Worm (Caenorhabditis elegans) whole organism, L4/young adult: ENCODE data around the gene tsp-18.

Experiments used
- W03F9.2 ChIP-seq: fragments of 150-350 bp; optimal IDR thresholded peaks from 2 replicates; lab custom pipeline; 2014; ENCODE audit warnings: missing biosample characterization, missing genetic modification characterization
- dao-5 ChIP-seq: sonication (generic microtip); optimal IDR thresholded peaks from 2 replicates; lab custom pipeline; 2016; ENCODE audit warnings: missing genotype, missing genetic modification characterization, moderate library complexity, missing compliant biosample characterization
- him-1 ChIP-seq: sonication (generic microtip); optimal IDR thresholded peaks from 2 replicates; lab custom pipeline; 2016; ENCODE audit warnings: missing genotype, missing genetic modification reagents, missing genetic modification characterization, missing compliant biosample characterization

tsp-18 gene

ce11 chrII:5884252-5884651 is 20.1 kb upstream of the tsp-18 start, which contains the start of gene rfip-1:
TSS of gene rfip-1 (plus strand) at chrII:5884552.
- no peak for TF ChIP-seq dao-5 (tag; lab: Kevin White, UChicago)
- TF ChIP-seq W03F9.2 (tag; lab: Kevin White, UChicago): no peak
- no peak for TF ChIP-seq him-1

- TF ChIP-seq him-1: no peak
- no peak for TF ChIP-seq dao-5 (tag; lab: Kevin White, UChicago)
- no peak for TF ChIP-seq W03F9.2 (tag; lab: Kevin White, UChicago)
These were observed 18.3 kb upstream of the tsp-18 start for ce11 chrII:5885966-5886621.

ce11 chrII:5889417-5890139 is 14.8 kb upstream of the tsp-18 start:
- TF ChIP-seq W03F9.2 (tag; lab: Kevin White, UChicago) (no peak), him-1 (no peak), dao-5 (tag; lab: Kevin White, UChicago) (no peak)

- no peak for TF ChIP-seq W03F9.2 (tag; lab: Kevin White, UChicago)
- TF ChIP-seq dao-5 (tag; lab: Kevin White, UChicago): no peak
- TF ChIP-seq him-1: no peak
These were observed 11.5 kb upstream of the tsp-18 start for ce11 chrII:5892813-5893212.

- TF ChIP-seq him-1 (no peak), W03F9.2 (tag; lab: Kevin White, UChicago) (no peak), dao-5 (tag; lab: Kevin White, UChicago) (no peak)
These were observed 8.5 kb upstream of the tsp-18 start, which contains the start of gene F59G1.4 for ce11 chrII:5895870-5896269. TSS of gene F59G1.4 (plus strand) at chrII:5896170.

ce11 chrII:5896512-5896911 is 7.8 kb upstream of the tsp-18 start:
- TF ChIP-seq W03F9.2 (tag; lab: Kevin White, UChicago): no peak
- TF ChIP-seq him-1: no peak
- no peak for TF ChIP-seq dao-5 (tag; lab: Kevin White, UChicago)

- TF ChIP-seq dao-5 (tag; lab: Kevin White, UChicago) (no peak), W03F9.2 (tag; lab: Kevin White, UChicago) (no peak), him-1 (no peak)
These were observed 5.3 kb upstream of the tsp-18 start for ce11 chrII:5899080-5899479.

- TF ChIP-seq him-1 (no peak), W03F9.2 (tag; lab: Kevin White, UChicago) (peak; percentile 16)
These were observed 4.4 kb upstream of the tsp-18 start for ce11 chrII:5899865-5900486.

ce11 chrII:5901407-5902026 is 2.8 kb upstream of the tsp-18 start:
- no peak for TF ChIP-seq W03F9.2 (tag; lab: Kevin White, UChicago)
- no peak for TF ChIP-seq him-1
- no peak for TF ChIP-seq dao-5 (tag; lab: Kevin White, UChicago)

ce11 chrII:5902139-5902538 is 2.2 kb upstream of the tsp-18 start:
- TF ChIP-seq W03F9.2 (tag; lab: Kevin White, UChicago) (no peak), dao-5 (tag; lab: Kevin White, UChicago) (no peak), him-1 (no peak)

ce11 chrII:5906274-5906673 is 1.9 kb downstream of the tsp-18 start, which contains the start of gene F59G1.8:
TSS of gene F59G1.8 (plus strand) at chrII:5906566.
- no peak for TF ChIP-seq W03F9.2 (tag; lab: Kevin White, UChicago)
- TF ChIP-seq dao-5 (tag; lab: Kevin White, UChicago): no peak
- TF ChIP-seq him-1: no peak

- no peak for TF ChIP-seq W03F9.2 (tag; lab: Kevin White, UChicago)
These were observed 3.1 kb downstream of the tsp-18 start, which contains the start of gene vps-35 for ce11 chrII:5907482-5907881. TSS of gene vps-35 (plus strand) at chrII:5907816.

ce11 chrII:5911274-5911673 is 6.9 kb downstream of the tsp-18 start, which contains the start of gene cgt-3:
TSS of gene cgt-3 (plus strand) at chrII:5911324.
- TF ChIP-seq W03F9.2 (tag; lab: Kevin White, UChicago) (no peak), him-1 (no peak), dao-5 (tag; lab: Kevin White, UChicago) (no peak)
